Worm (Caenorhabditis elegans): ENCODE results near the gene D2045.9.

DNA sequence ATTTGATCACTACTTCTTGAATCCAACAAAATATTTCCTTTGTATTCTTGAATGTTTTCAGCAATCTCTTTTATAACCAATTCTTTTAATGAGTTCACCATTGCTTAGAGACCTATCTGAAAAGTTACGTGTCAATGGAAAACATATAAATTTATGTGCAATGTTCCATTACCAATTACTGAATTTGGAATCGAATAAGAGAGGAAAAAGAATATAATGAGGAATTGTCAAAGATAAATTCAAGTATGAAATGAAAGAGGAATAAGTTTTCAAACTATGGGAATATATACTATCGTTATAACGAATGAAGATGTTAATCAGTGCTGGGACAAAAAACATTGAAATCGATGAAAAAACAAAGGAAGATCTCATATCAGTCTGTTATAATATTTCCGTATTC, 24.0 kb upstream of the D2045.9 start, which contains the start of gene H04D03.4:
- no peak for TF ChIP-seq lin-39 (tag; optimal IDR thresholded peaks at IDR 0.05)
- no peak for TF ChIP-seq nhr-237 (tag; optimal IDR thresholded peaks at IDR 0.05)
- no peak for TF ChIP-seq nhr-6 (tag; optimal IDR thresholded peaks at IDR 0.05)
- no peak for TF ChIP-seq nhr-11 (tag; optimal IDR thresholded peaks at IDR 0.05)
- TF ChIP-seq tag-97 (GFP tag; IDR thresholded peaks at IDR 0.05), result no peak
- no peak for TF ChIP-seq madf-5 (GFP tag; IDR thresholded peaks at IDR 0.05)
- TF ChIP-seq nhr-10 (tag; optimal IDR thresholded peaks at IDR 0.05), result no peak
- TF ChIP-seq snpc-1.2 (GFP tag; IDR thresholded peaks at IDR 0.05), result no peak
- TF ChIP-seq fos-1 (tag; optimal IDR thresholded peaks at IDR 0.05), result no peak
- no peak for TF ChIP-seq F10B5.3 (tag; optimal IDR thresholded peaks at IDR 0.05)

Measured in whole organism, L4 larva.